Worm (Caenorhabditis elegans) whole organism, mixed stage, embryonic: ENCODE measurements around the gene gst-7.

Experiments used
- M03D4.4 ChIP-seq: sonication (generic microtip); optimal IDR thresholded peaks from 2 replicates; lab custom pipeline; 2017; ENCODE audit warnings: mild to moderate bottlenecking, missing genetic modification characterization, missing compliant biosample characterization
- bed-3 ChIP-seq: fragments of 200-800 bp; sonication (Bioruptor generic); optimal IDR thresholded peaks from 3 replicates; lab custom pipeline; 2018; ENCODE audit warnings: mild to moderate bottlenecking, missing genetic modification characterization, moderate library complexity, missing compliant biosample characterization
- blmp-1 ChIP-seq: fragments of 150-350 bp; optimal IDR thresholded peaks from 2 replicates; lab custom pipeline; 2014; ENCODE audit warnings: missing biosample characterization, missing genetic modification characterization
- ceh-39 ChIP-seq: fragments of 150-350 bp; optimal IDR thresholded peaks from 2 replicates; lab custom pipeline; 2014; ENCODE audit warnings: missing biosample characterization, missing genetic modification characterization
- ceh-43 ChIP-seq: fragments of 200-800 bp; sonication (Bioruptor generic); optimal IDR thresholded peaks from 2 replicates; lab custom pipeline; 2018; ENCODE audit warnings: mild to moderate bottlenecking, missing genetic modification characterization, moderate library complexity, missing compliant biosample characterization
- ceh-83 ChIP-seq: fragments of 200-800 bp; sonication (Bioruptor generic); optimal IDR thresholded peaks from 2 replicates; lab custom pipeline; 2018; ENCODE audit warnings: mild to moderate bottlenecking, missing genetic modification characterization, missing compliant biosample characterization
- ces-1 ChIP-seq: fragments of 150-350 bp; optimal IDR thresholded peaks from 2 replicates; lab custom pipeline; 2014; ENCODE audit warnings: missing biosample characterization, missing genetic modification reagents, missing genetic modification characterization
- cnd-1 ChIP-seq: fragments of 200-800 bp; sonication (Bioruptor generic); optimal IDR thresholded peaks from 2 replicates; lab custom pipeline; 2018; ENCODE audit warnings: mild to moderate bottlenecking, missing genetic modification characterization, missing compliant biosample characterization
- elt-1 ChIP-seq: sonication (generic microtip); optimal IDR thresholded peaks from 2 replicates; lab custom pipeline; 2017; ENCODE audit warnings: missing genetic modification characterization, mild to moderate bottlenecking, missing compliant biosample characterization, antibody characterized with exemption, moderate library complexity, borderline replicate concordance; ENCODE audit not compliant: insufficient read depth
- flh-1 ChIP-seq: fragments of 200-800 bp; sonication (Bioruptor generic); optimal IDR thresholded peaks from 2 replicates; lab custom pipeline; 2018; ENCODE audit warnings: mild to moderate bottlenecking, missing genetic modification characterization, moderate library complexity, missing compliant biosample characterization
- hlh-1 ChIP-seq: fragments of 150-350 bp; optimal IDR thresholded peaks from 2 replicates; lab custom pipeline; 2014; ENCODE audit warnings: missing biosample characterization, missing genetic modification reagents, missing genetic modification characterization
- lin-13 ChIP-seq: fragments of 150-350 bp; optimal IDR thresholded peaks from 2 replicates; lab custom pipeline; 2014; ENCODE audit warnings: missing biosample characterization, missing genetic modification characterization
- lin-32 ChIP-seq: fragments of 200-800 bp; sonication (Bioruptor generic); optimal IDR thresholded peaks from 2 replicates; lab custom pipeline; 2018; ENCODE audit warnings: mild to moderate bottlenecking, missing genetic modification characterization, missing compliant biosample characterization
- lsy-2 ChIP-seq: fragments of 150-350 bp; optimal IDR thresholded peaks from 2 replicates; lab custom pipeline; 2014; ENCODE audit warnings: missing biosample characterization, missing genetic modification characterization
- mab-5 ChIP-seq: fragments of 150-350 bp; optimal IDR thresholded peaks from 2 replicates; lab custom pipeline; 2014; ENCODE audit warnings: missing biosample characterization, missing genetic modification characterization
- nhr-12 ChIP-seq: fragments of 150-350 bp; optimal IDR thresholded peaks from 2 replicates; lab custom pipeline; 2014; ENCODE audit warnings: missing biosample characterization, missing genetic modification characterization
- nhr-2 ChIP-seq: fragments of 150-350 bp; optimal IDR thresholded peaks from 2 replicates; lab custom pipeline; 2014; ENCODE audit warnings: missing biosample characterization, missing genetic modification characterization
- nhr-237 ChIP-seq: fragments of 150-350 bp; optimal IDR thresholded peaks from 2 replicates; lab custom pipeline; 2014; ENCODE audit warnings: missing biosample characterization, missing genetic modification characterization
- nhr-28 ChIP-seq: fragments of 150-350 bp; optimal IDR thresholded peaks from 2 replicates; lab custom pipeline; 2014; ENCODE audit warnings: missing biosample characterization, missing genetic modification characterization
- pha-4 ChIP-seq: fragments of 150-350 bp; optimal IDR thresholded peaks from 2 replicates; lab custom pipeline; 2018; ENCODE audit warnings: missing biosample characterization, missing genetic modification reagents, missing genetic modification characterization
- sem-2 ChIP-seq: fragments of 200-800 bp; sonication (Bioruptor generic); optimal IDR thresholded peaks from 2 replicates; lab custom pipeline; 2018; ENCODE audit warnings: mild to moderate bottlenecking, missing genetic modification characterization, missing compliant biosample characterization
- snpc-4 ChIP-seq: fragments of 150-350 bp; optimal IDR thresholded peaks from 2 replicates; lab custom pipeline; 2014; ENCODE audit warnings: missing biosample characterization, missing genetic modification characterization
- sptf-1 ChIP-seq: sonication (generic microtip); optimal IDR thresholded peaks from 2 replicates; lab custom pipeline; 2017; ENCODE audit warnings: mild to moderate bottlenecking, missing genetic modification characterization, moderate library complexity, missing compliant biosample characterization
- tbx-8 ChIP-seq: fragments of 200-800 bp; sonication (Bioruptor generic); optimal IDR thresholded peaks from 2 replicates; lab custom pipeline; 2018; ENCODE audit warnings: mild to moderate bottlenecking, missing genetic modification characterization, moderate library complexity, missing compliant biosample characterization
- unc-120 ChIP-seq: sonication (generic microtip); optimal IDR thresholded peaks from 2 replicates; lab custom pipeline; 2017; ENCODE audit warnings: missing genetic modification characterization, missing compliant biosample characterization; ENCODE audit not compliant: poor library complexity, severe bottlenecking
- unc-39 ChIP-seq: fragments of 150-350 bp; optimal IDR thresholded peaks from 2 replicates; lab custom pipeline; 2014; ENCODE audit warnings: missing biosample characterization, missing genetic modification characterization
- unc-62 ChIP-seq: fragments of 150-350 bp; optimal IDR thresholded peaks from 2 replicates; lab custom pipeline; 2014; ENCODE audit warnings: missing biosample characterization, missing genetic modification reagents, missing genetic modification characterization
- zip-8 ChIP-seq: fragments of 150-350 bp; optimal IDR thresholded peaks from 2 replicates; lab custom pipeline; 2014; ENCODE audit warnings: missing biosample characterization, missing genetic modification characterization
- ztf-11 ChIP-seq: fragments of 150-350 bp; optimal IDR thresholded peaks from 2 replicates; lab custom pipeline; 2014; ENCODE audit warnings: missing biosample characterization, missing genetic modification characterization

gst-7 gene

DNA sequence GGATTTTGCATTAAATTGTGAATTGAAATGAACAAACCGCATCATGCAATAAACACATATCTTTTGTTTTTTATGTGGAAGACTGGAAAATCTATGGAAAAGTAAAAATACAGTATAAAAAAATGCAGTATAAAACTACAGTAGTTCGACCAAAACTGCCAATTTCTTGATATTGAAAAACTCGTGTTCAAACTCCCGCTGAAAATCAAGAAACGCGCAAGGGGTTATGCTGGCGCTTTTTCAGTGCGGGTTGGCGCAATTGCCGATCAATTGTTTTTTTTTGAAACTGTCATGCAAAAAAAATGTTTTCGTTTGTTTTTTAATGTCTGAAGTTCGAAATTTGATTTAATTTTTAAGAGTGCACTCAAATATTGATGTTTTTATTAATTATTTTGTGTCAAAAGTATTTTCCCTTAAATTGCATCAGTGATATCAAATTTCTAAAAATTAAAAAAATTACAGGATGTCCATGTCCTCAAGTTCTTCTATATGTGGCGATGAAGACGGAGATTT lies 30.2 kb upstream of the gst-7 start, which contains the start of gene dnj-9 (continued):
- TF ChIP-seq cnd-1 (tag; lab: Kevin White, UChicago), result peak; percentile 62
- TF ChIP-seq unc-62, result peak; percentile 31
- TF ChIP-seq lin-13 (tag; lab: Kevin White, UChicago), result peak; percentile 95
- TF ChIP-seq ztf-11 (tag; lab: Kevin White, UChicago), result peak; percentile 9
- no peak for TF ChIP-seq snpc-4
- TF ChIP-seq nhr-2 (tag; lab: Kevin White, UChicago), result no peak
- TF ChIP-seq flh-1 (GFP tag; lab: Kevin White, UChicago), result peak; percentile 34
- peak; percentile 77 for TF ChIP-seq hlh-1 (tag; lab: Kevin White, UChicago)
- TF ChIP-seq bed-3 (GFP tag; lab: Kevin White, UChicago), result peak; percentile 34
- peak; percentile 59 for TF ChIP-seq ces-1 (GFP tag; lab: Kevin White, UChicago)
- no peak for TF ChIP-seq nhr-12 (tag; lab: Kevin White, UChicago)
- peak; percentile 87 for TF ChIP-seq nhr-237 (tag; lab: Kevin White, UChicago)
- TF ChIP-seq, all 35 proteins: peak for 22

ce11 chrII:4854761-4855160 lies 27.1 kb upstream of the gst-7 start:
- TF ChIP-seq sptf-1 (tag; lab: Kevin White, UChicago) (no peak), hlh-1 (tag; lab: Kevin White, UChicago) (no peak), cnd-1 (tag; lab: Kevin White, UChicago) (no peak)

DNA sequence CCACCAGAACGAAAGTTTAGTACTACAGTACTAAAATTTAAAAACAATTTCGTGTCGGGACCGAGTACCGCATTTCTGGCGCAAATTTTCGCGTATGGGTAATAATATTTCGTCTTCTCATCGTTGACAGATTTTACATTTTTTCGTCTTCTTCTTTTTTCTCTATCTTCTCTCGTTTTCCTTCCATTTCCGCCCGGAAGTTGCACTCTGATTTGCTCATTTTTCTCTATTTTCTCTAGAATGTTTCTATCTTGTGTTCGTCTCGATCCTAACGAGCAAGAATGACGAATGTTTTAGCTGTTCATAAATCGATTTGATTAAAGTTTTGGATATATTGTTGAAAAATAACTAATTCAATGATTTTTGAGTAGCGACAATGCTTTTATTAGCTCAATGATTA lies 26.4 kb upstream of the gst-7 start:
- TF ChIP-seq elt-1 (tag; lab: Kevin White, UChicago) (no peak), nhr-2 (tag; lab: Kevin White, UChicago) (no peak), mab-5 (no peak), unc-120 (tag; lab: Kevin White, UChicago) (peak; percentile 5), nhr-12 (tag; lab: Kevin White, UChicago) (no peak)
- TF ChIP-seq, all 35 proteins: peak for 1

- TF ChIP-seq elt-1 (tag; lab: Kevin White, UChicago), result peak; percentile 65
- TF ChIP-seq pha-4 (tag; lab: Kevin White, UChicago), result no peak
- TF ChIP-seq lin-13 (tag; lab: Kevin White, UChicago), result no peak
These were observed 25.7 kb upstream of the gst-7 start for ce11 chrII:4856113-4856512.

- no peak for TF ChIP-seq lin-13 (tag; lab: Kevin White, UChicago)
- no peak for TF ChIP-seq zip-8
- TF ChIP-seq nhr-28 (tag; lab: Kevin White, UChicago), result no peak
- no peak for TF ChIP-seq lsy-2
- no peak for TF ChIP-seq ceh-83 (GFP tag; lab: Kevin White, UChicago)
- TF ChIP-seq tbx-8 (GFP tag; lab: Kevin White, UChicago), result no peak
These were observed 24.8 kb upstream of the gst-7 start for ce11 chrII:4857086-4857485.

DNA sequence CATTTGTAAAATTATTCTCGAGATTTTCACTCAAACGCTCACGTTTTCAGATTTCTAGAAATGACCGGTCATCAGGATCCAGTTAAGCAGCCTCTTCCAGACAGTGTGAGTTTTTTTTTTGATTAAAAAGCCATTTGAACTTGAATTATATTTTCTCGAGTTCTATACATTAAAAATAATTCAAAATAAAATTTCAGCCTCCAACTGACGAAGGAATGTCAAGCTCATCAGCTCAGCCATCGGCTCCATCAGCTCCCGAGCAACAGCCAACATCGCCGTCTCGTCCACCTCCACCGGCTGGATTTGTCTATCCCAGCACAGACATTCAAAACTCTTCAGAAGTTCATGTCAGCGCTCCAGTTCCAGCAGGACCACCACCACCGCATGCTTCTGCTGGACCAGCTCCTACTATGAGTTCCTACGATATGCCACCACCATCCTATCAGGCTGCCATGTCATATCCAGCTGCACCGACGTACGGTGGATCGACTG lies 23.9 kb upstream of the gst-7 start, which contains the start of gene F11G11.5:
TSS of gene F11G11.5 (plus strand) at position 51 of the 492 bp plus-strand sequence.
- TF ChIP-seq elt-1 (tag; lab: Kevin White, UChicago) (no peak), lsy-2 (no peak)

ce11 chrII:4858906-4859411 lies 22.9 kb upstream of the gst-7 start:
- no peak for TF ChIP-seq blmp-1 (tag; lab: Kevin White, UChicago)
- no peak for TF ChIP-seq zip-8
- no peak for TF ChIP-seq lin-32
- TF ChIP-seq cnd-1 (tag; lab: Kevin White, UChicago), result no peak
- TF ChIP-seq ceh-39 (tag; lab: Kevin White, UChicago), result no peak
- no peak for TF ChIP-seq sem-2
- TF ChIP-seq lsy-2, result no peak
- no peak for TF ChIP-seq tbx-8 (GFP tag; lab: Kevin White, UChicago)
- TF ChIP-seq nhr-28 (tag; lab: Kevin White, UChicago), result no peak
- no peak for TF ChIP-seq unc-120 (tag; lab: Kevin White, UChicago)
- TF ChIP-seq lin-13 (tag; lab: Kevin White, UChicago), result no peak
- no peak for TF ChIP-seq ceh-43
- no peak for TF ChIP-seq M03D4.4
- no peak for TF ChIP-seq unc-39
